Worm (Caenorhabditis elegans): Measurements from ENCODE around the gene lgc-40.

DNA sequence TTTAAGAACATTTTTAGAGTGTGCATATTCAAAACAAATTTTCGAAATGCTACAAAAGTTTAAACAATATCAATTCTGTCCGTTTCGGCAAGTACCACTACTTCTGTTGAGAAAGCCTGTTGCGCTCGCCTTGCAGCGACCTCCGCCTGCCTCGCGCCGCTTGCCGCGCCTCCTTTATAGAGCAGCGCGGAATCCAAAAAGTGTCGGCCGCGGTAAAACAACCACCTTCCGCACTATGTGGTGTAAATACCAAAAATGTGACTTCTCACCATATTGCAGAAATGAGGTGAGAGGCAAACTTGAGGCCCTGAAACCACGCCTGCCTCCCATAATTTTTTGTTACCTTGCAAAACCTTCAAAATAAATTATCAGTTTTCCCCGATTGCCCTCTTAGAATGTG, 7.0 kb upstream of the lgc-40 start:
- TF ChIP-seq elt-1 (tag; optimal IDR thresholded peaks at IDR 0.05) = no peak
- no peak for TF ChIP-seq fkh-2 (tag; optimal IDR thresholded peaks at IDR 0.05)
- TF ChIP-seq unc-62 (GFP tag; optimal IDR thresholded peaks at IDR 0.05) = no peak
- no peak for TF ChIP-seq unc-39 (tag; optimal IDR thresholded peaks at IDR 0.05)
- TF ChIP-seq ztf-11 (tag; optimal IDR thresholded peaks at IDR 0.05) = no peak
- no peak for TF ChIP-seq ceh-16 (tag; optimal IDR thresholded peaks at IDR 0.05)
- no peak for TF ChIP-seq R02D3.7 (tag; optimal IDR thresholded peaks at IDR 0.05)

All from whole organism, L3 larva.